Worm (Caenorhabditis elegans) whole organism, L4 larva: Measurements from ENCODE around the gene catp-2.

ENCODE experiments used
- Y5F2A.4 ChIP-seq: fragments of 200-800 bp; sonication (Bioruptor generic); optimal IDR thresholded peaks from 2 replicates; lab custom pipeline; 2018; ENCODE audit warnings: mild to moderate bottlenecking, missing genetic modification characterization, missing compliant biosample characterization
- lir-3 ChIP-seq: sonication (generic microtip); optimal IDR thresholded peaks from 2 replicates; lab custom pipeline; 2016; ENCODE audit warnings: mild to moderate bottlenecking, missing genetic modification characterization, missing compliant biosample characterization
- mdl-1 ChIP-seq, 2 experiments: fragments of 150-350 bp in 1 of 2; sonication (generic microtip) in 1 of 2; optimal IDR thresholded peaks; 2 replicates each; lab custom pipeline; 2014 to 2017; ENCODE audit warnings: missing biosample characterization in 2 of 2, missing genetic modification characterization in 2 of 2
- nhr-25 ChIP-seq: sonication (generic microtip); optimal IDR thresholded peaks from 2 replicates; lab custom pipeline; 2017; ENCODE audit warnings: missing genetic modification characterization, mild to moderate bottlenecking, missing compliant biosample characterization, antibody characterized with exemption, moderate library complexity, borderline replicate concordance; ENCODE audit not compliant: insufficient read depth
- nhr-76 ChIP-seq: fragments of 150-350 bp; optimal IDR thresholded peaks from 2 replicates; lab custom pipeline; 2014; ENCODE audit warnings: missing biosample characterization, missing genetic modification characterization
- rbr-2 ChIP-seq: sonication (generic microtip); optimal IDR thresholded peaks from 2 replicates; lab custom pipeline; 2016; ENCODE audit warnings: missing genotype, missing genetic modification characterization, missing compliant biosample characterization
- zip-11 ChIP-seq: fragments of 200-800 bp; sonication (Bioruptor generic); IDR thresholded peaks from 2 replicates; pipeline ENCODE4 v1.3.6; 2022; ENCODE audit warnings: missing genetic modification characterization, missing compliant biosample characterization
- ztf-7 ChIP-seq: fragments of 150-350 bp; optimal IDR thresholded peaks from 2 replicates; lab custom pipeline; 2014; ENCODE audit warnings: missing biosample characterization, missing genetic modification characterization

ce11 chrV:4894971-4895370 is 39.5 kb upstream of the catp-2 start, which contains the start of gene ugt-11:
- TF ChIP-seq Y5F2A.4 (GFP tag; lab: Kevin White, UChicago), result no peak
- TF ChIP-seq mdl-1 (tag; optimal IDR thresholded peaks at IDR 0.05; lab: Kevin White, UChicago), result no peak
- no peak for TF ChIP-seq nhr-76 (tag; lab: Kevin White, UChicago)
- no peak for TF ChIP-seq zip-11 (GFP tag; lab: Robert Waterston, UW)
- TF ChIP-seq rbr-2, result no peak
- no peak for TF ChIP-seq ztf-7 (tag; lab: Kevin White, UChicago)
- no peak for TF ChIP-seq nhr-25 (tag; lab: Kevin White, UChicago)
- TF ChIP-seq lir-3 (tag; lab: Kevin White, UChicago), result no peak
